Worm (Caenorhabditis elegans) whole organism, L3 larva: ENCODE results near the gene T09F5.2.

ENCODE experiments used
- ama-1 ChIP-seq: fragments of 150-350 bp; optimal IDR thresholded peaks from 2 replicates; lab custom pipeline; 2018
- egl-27 ChIP-seq: sonication (generic microtip); optimal IDR thresholded peaks from 4 replicates; lab custom pipeline; 2017; ENCODE audit warnings: missing biosample characterization, missing genetic modification reagents, missing genetic modification characterization
- fos-1 ChIP-seq: fragments of 150-350 bp; optimal IDR thresholded peaks from 2 replicates; lab custom pipeline; 2014; ENCODE audit warnings: missing biosample characterization, missing genetic modification characterization
- lin-15B ChIP-seq: fragments of 150-350 bp; optimal IDR thresholded peaks from 2 replicates; lab custom pipeline; 2014; ENCODE audit warnings: missing biosample characterization, missing genetic modification characterization
- mml-1 ChIP-seq: fragments of 150-350 bp; sonication (generic microtip); optimal IDR thresholded peaks from 3 replicates; lab custom pipeline; 2014; ENCODE audit warnings: missing biosample characterization, missing genetic modification characterization
- nhr-11 ChIP-seq: fragments of 150-350 bp; optimal IDR thresholded peaks from 2 replicates; lab custom pipeline; 2014; ENCODE audit warnings: missing biosample characterization, missing genetic modification characterization
- nhr-25 ChIP-seq: sonication (generic microtip); optimal IDR thresholded peaks from 2 replicates; lab custom pipeline; 2017; ENCODE audit warnings: missing biosample characterization, missing genetic modification characterization
- nhr-77 ChIP-seq: fragments of 150-350 bp; optimal IDR thresholded peaks from 2 replicates; lab custom pipeline; 2014; ENCODE audit warnings: missing biosample characterization, missing genetic modification characterization
- pqm-1 ChIP-seq: fragments of 150-350 bp; optimal IDR thresholded peaks from 2 replicates; lab custom pipeline; 2017; ENCODE audit warnings: missing biosample characterization, missing genetic modification characterization, inconsistent platforms

DNA sequence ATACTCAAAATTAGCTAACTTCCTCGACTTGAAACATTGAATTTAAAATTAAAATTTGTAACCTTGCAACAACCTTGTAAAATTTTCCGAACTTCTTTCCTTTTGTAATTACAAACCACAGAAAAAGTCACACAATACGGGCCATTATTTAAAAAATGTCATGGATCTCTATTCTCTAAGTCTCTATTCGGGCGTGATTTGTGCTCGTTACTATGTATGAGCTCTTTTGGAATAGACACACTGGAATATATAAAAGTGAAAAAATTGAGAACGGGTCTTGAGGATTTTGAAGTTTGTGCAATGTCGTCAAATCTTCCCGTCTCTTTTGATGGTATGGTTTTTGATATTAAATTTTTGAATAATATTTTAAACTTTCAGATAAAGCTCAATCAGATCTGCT lies 22.8 kb upstream of the T09F5.2 start, which contains the start of gene srr-7:
- no peak for TF ChIP-seq egl-27
- no peak for TF ChIP-seq lin-15B (tag; lab: Kevin White, UChicago)
- TF ChIP-seq fos-1 (tag; lab: Kevin White, UChicago): no peak
- no peak for TF ChIP-seq nhr-11
- no peak for TF ChIP-seq pqm-1 (tag; lab: Kevin White, UChicago)
- TF ChIP-seq mml-1: no peak
- TF ChIP-seq ama-1: no peak
- no peak for TF ChIP-seq nhr-25 (tag; lab: Kevin White, UChicago)
- TF ChIP-seq nhr-77 (tag; lab: Kevin White, UChicago): no peak
